Worm (Caenorhabditis elegans) whole organism, late embryonic: Measurements from ENCODE around the gene T02B11.8.
A peak's percentile ranks its signal among the peaks of the same experiment; 100 is the strongest.

ENCODE experiments used
- C08G9.2 ChIP-seq: sonication (generic microtip); optimal IDR thresholded peaks from 2 replicates; lab custom pipeline; 2016; ENCODE audit warnings: mild to moderate bottlenecking, missing genetic modification characterization, moderate library complexity, missing compliant biosample characterization
- K02D7.2 ChIP-seq: sonication (generic microtip); optimal IDR thresholded peaks from 2 replicates; lab custom pipeline; 2017; ENCODE audit warnings: mild to moderate bottlenecking, missing genetic modification characterization, missing compliant biosample characterization
- K09A11.1 ChIP-seq: sonication (generic microtip); optimal IDR thresholded peaks from 2 replicates; lab custom pipeline; 2017; ENCODE audit warnings: antibody characterized with exemption, mild to moderate bottlenecking, missing genetic modification characterization, missing compliant biosample characterization; ENCODE audit not compliant: insufficient read depth
- Y22D7AL.16 ChIP-seq: sonication (generic microtip); optimal IDR thresholded peaks from 2 replicates; lab custom pipeline; 2016; ENCODE audit warnings: missing genetic modification characterization, missing compliant biosample characterization
- ceh-14 ChIP-seq: sonication (generic microtip); optimal IDR thresholded peaks from 2 replicates; lab custom pipeline; 2016; ENCODE audit warnings: missing genotype, missing genetic modification characterization, missing compliant biosample characterization
- ceh-2 ChIP-seq: sonication (generic microtip); optimal IDR thresholded peaks from 2 replicates; lab custom pipeline; 2016; ENCODE audit warnings: missing genotype, missing genetic modification characterization, missing compliant biosample characterization
- ceh-24 ChIP-seq: sonication (generic microtip); optimal IDR thresholded peaks from 2 replicates; lab custom pipeline; 2016; ENCODE audit warnings: mild to moderate bottlenecking, missing genetic modification characterization, missing compliant biosample characterization
- ceh-31 ChIP-seq: sonication (generic microtip); optimal IDR thresholded peaks from 2 replicates; lab custom pipeline; 2016; ENCODE audit warnings: missing genetic modification characterization, missing compliant biosample characterization
- ceh-34 ChIP-seq: sonication (generic microtip); optimal IDR thresholded peaks from 2 replicates; lab custom pipeline; 2016; ENCODE audit warnings: mild to moderate bottlenecking, missing genetic modification characterization, missing compliant biosample characterization
- ceh-45 ChIP-seq: fragments of 200-800 bp; sonication (Bioruptor generic); IDR thresholded peaks from 2 replicates; pipeline ENCODE4 v1.3.6; 2022; ENCODE audit warnings: missing genetic modification reagents, missing genetic modification characterization, missing compliant biosample characterization
- ceh-48 ChIP-seq: sonication (generic microtip); optimal IDR thresholded peaks from 2 replicates; lab custom pipeline; 2016; ENCODE audit warnings: missing genetic modification characterization, inconsistent platforms, missing compliant biosample characterization
- ceh-9 ChIP-seq: sonication (generic microtip); optimal IDR thresholded peaks from 2 replicates; lab custom pipeline; 2016; ENCODE audit warnings: mild to moderate bottlenecking, missing genetic modification characterization, inconsistent platforms, missing compliant biosample characterization
- dmd-4 ChIP-seq: sonication (generic microtip); optimal IDR thresholded peaks from 2 replicates; lab custom pipeline; 2016; ENCODE audit warnings: borderline replicate concordance, missing genetic modification characterization, missing compliant biosample characterization
- elt-2 ChIP-seq: sonication (generic microtip); optimal IDR thresholded peaks from 2 replicates; lab custom pipeline; 2016; ENCODE audit warnings: missing genetic modification reagents, missing genetic modification characterization, missing compliant biosample characterization
- elt-4 ChIP-seq: sonication (generic microtip); optimal IDR thresholded peaks from 2 replicates; lab custom pipeline; 2016; ENCODE audit warnings: missing genetic modification characterization, missing compliant biosample characterization
- ets-4 ChIP-seq: sonication (generic microtip); optimal IDR thresholded peaks from 2 replicates; lab custom pipeline; 2016; ENCODE audit warnings: missing genetic modification characterization, missing compliant biosample characterization
- fax-1 ChIP-seq: sonication (generic microtip); optimal IDR thresholded peaks from 2 replicates; lab custom pipeline; 2016; ENCODE audit warnings: missing genotype, missing genetic modification characterization, missing compliant biosample characterization
- fkh-10 ChIP-seq: fragments of 150-350 bp; optimal IDR thresholded peaks from 2 replicates; lab custom pipeline; 2014; ENCODE audit warnings: missing biosample characterization, missing genetic modification reagents, missing genetic modification characterization
- fkh-6 ChIP-seq: sonication (generic microtip); optimal IDR thresholded peaks from 2 replicates; lab custom pipeline; 2016; ENCODE audit warnings: missing genetic modification characterization, missing compliant biosample characterization
- gmeb-2 ChIP-seq: sonication (generic microtip); optimal IDR thresholded peaks from 2 replicates; lab custom pipeline; 2016; ENCODE audit warnings: missing genetic modification characterization, inconsistent platforms, missing compliant biosample characterization
- hlh-15 ChIP-seq: sonication (generic microtip); optimal IDR thresholded peaks from 2 replicates; lab custom pipeline; 2016; ENCODE audit warnings: missing genetic modification characterization, missing compliant biosample characterization
- hlh-30 ChIP-seq: sonication (generic microtip); optimal IDR thresholded peaks from 2 replicates; lab custom pipeline; 2017; ENCODE audit warnings: antibody characterized with exemption, missing genetic modification characterization, missing compliant biosample characterization; ENCODE audit not compliant: insufficient read depth
- hlh-6 ChIP-seq: sonication (generic microtip); optimal IDR thresholded peaks from 2 replicates; lab custom pipeline; 2016; ENCODE audit warnings: missing genotype, missing genetic modification characterization, missing compliant biosample characterization
- hlh-8 ChIP-seq: sonication (generic microtip); optimal IDR thresholded peaks from 2 replicates; lab custom pipeline; 2016; ENCODE audit warnings: missing genotype, missing genetic modification characterization, missing compliant biosample characterization
- lim-6 ChIP-seq: sonication (generic microtip); optimal IDR thresholded peaks from 2 replicates; lab custom pipeline; 2016; ENCODE audit warnings: missing genetic modification characterization, missing compliant biosample characterization
- nfya-1 ChIP-seq: sonication (generic microtip); optimal IDR thresholded peaks from 2 replicates; lab custom pipeline; 2017; ENCODE audit warnings: missing genetic modification characterization, mild to moderate bottlenecking, missing compliant biosample characterization, antibody characterized with exemption, moderate library complexity
- nhr-232 ChIP-seq: sonication (generic microtip); optimal IDR thresholded peaks from 2 replicates; lab custom pipeline; 2016; ENCODE audit warnings: missing genetic modification characterization, missing compliant biosample characterization
- odd-2 ChIP-seq: sonication (generic microtip); optimal IDR thresholded peaks from 2 replicates; lab custom pipeline; 2017; ENCODE audit warnings: antibody characterized with exemption, mild to moderate bottlenecking, missing genetic modification characterization, missing compliant biosample characterization
- pag-3 ChIP-seq: sonication (generic microtip); optimal IDR thresholded peaks from 2 replicates; lab custom pipeline; 2016; ENCODE audit warnings: missing compliant biosample characterization, missing genetic modification characterization, borderline replicate concordance
- pat-9 ChIP-seq: fragments of 200-800 bp; sonication (Bioruptor generic); optimal IDR thresholded peaks from 2 replicates; lab custom pipeline; 2018; ENCODE audit warnings: mild to moderate bottlenecking, missing genetic modification characterization, moderate library complexity, missing compliant biosample characterization
- pax-1 ChIP-seq: fragments of 150-350 bp; optimal IDR thresholded peaks from 2 replicates; lab custom pipeline; 2014; ENCODE audit warnings: missing biosample characterization, missing genetic modification characterization
- pqm-1 ChIP-seq: sonication (generic microtip); optimal IDR thresholded peaks from 2 replicates; lab custom pipeline; 2016; ENCODE audit warnings: missing genetic modification characterization, missing compliant biosample characterization
- ref-2 ChIP-seq: sonication (generic microtip); optimal IDR thresholded peaks from 2 replicates; lab custom pipeline; 2016; ENCODE audit warnings: missing genetic modification characterization, missing compliant biosample characterization
- sdc-2 ChIP-seq: sonication (generic microtip); optimal IDR thresholded peaks from 2 replicates; lab custom pipeline; 2016; ENCODE audit warnings: missing genotype, missing genetic modification characterization, missing compliant biosample characterization
- sox-2 ChIP-seq: fragments of 200-800 bp; sonication (Bioruptor generic); IDR thresholded peaks from 2 replicates; pipeline ENCODE4 v1.3.6; 2022; ENCODE audit warnings: missing genetic modification reagents, missing genetic modification characterization, missing compliant biosample characterization
- sox-4 ChIP-seq: sonication (generic microtip); optimal IDR thresholded peaks from 2 replicates; lab custom pipeline; 2017; ENCODE audit warnings: mild to moderate bottlenecking, missing genetic modification characterization, inconsistent platforms, missing compliant biosample characterization
- ttx-3 ChIP-seq: sonication (generic microtip); optimal IDR thresholded peaks from 2 replicates; lab custom pipeline; 2016; ENCODE audit warnings: missing genetic modification reagents, missing genetic modification characterization, missing compliant biosample characterization
- unc-3 ChIP-seq, 2 experiments: fragments of 200-800 bp in 1 of 2; sonication (Bioruptor generic) in 1 of 2; sonication (generic microtip) in 1 of 2; conservative IDR thresholded peaks in 1 of 2; optimal IDR thresholded peaks in 1 of 2; 2 replicates each; pipeline versions ENCODE4 v1.3.6 to Lab custom; 2016 to 2022; ENCODE audit warnings: missing compliant biosample characterization in 2 of 2, missing genetic modification characterization in 2 of 2, missing genetic modification reagents in 1 of 2
- unc-86 ChIP-seq: sonication (generic microtip); optimal IDR thresholded peaks from 2 replicates; lab custom pipeline; 2016; ENCODE audit warnings: missing genetic modification characterization, missing compliant biosample characterization
- zip-5 ChIP-seq: sonication (generic microtip); optimal IDR thresholded peaks from 2 replicates; lab custom pipeline; 2016; ENCODE audit warnings: missing genetic modification characterization, missing compliant biosample characterization

The T02B11.8 gene

ce11 chrV:878567-878966 is at the start of gene T02B11.8:
T02B11.8 (minus strand) TSS chrV:878667.
- no peak for TF ChIP-seq hlh-15 (tag; lab: Kevin White, UChicago)
- TF ChIP-seq ceh-14 (tag; lab: Kevin White, UChicago): no peak
- no peak for TF ChIP-seq nhr-232 (tag; lab: Kevin White, UChicago)
- TF ChIP-seq ceh-2 (tag; lab: Kevin White, UChicago): no peak
- no peak for TF ChIP-seq nfya-1 (tag; lab: Kevin White, UChicago)
- no peak for TF ChIP-seq Y22D7AL.16 (tag; lab: Kevin White, UChicago)
- TF ChIP-seq zip-5: no peak
- no peak for TF ChIP-seq sdc-2
- TF ChIP-seq fkh-6 (tag; lab: Kevin White, UChicago): no peak

DNA sequence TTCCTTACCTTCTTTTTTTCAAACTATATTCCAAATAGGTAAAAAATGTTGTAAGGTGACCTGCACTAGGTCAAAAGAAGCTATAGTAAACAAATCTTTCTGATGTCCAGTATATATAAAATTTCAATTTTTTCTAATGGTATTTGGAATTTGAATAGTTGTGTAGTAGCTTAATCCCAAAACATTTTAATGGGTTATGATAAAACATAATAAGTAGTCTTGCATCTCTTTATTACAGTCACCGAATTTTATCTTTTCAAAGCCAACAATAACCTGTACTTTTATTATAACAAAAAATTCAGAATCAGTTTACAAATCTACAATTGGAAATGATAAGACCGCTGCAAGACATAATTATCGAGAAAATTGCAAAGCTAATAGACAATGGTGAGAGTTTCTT is 39.0 kb upstream of the T02B11.8 start, which contains the start of gene H24K24.2:
Gene H24K24.2 (plus strand): TSS at position 301 of the 400 bp plus-strand sequence.
- TF ChIP-seq pax-1 (tag; lab: Kevin White, UChicago) (no peak), ttx-3 (tag; lab: Kevin White, UChicago) (no peak), sox-4 (tag; lab: Kevin White, UChicago) (no peak), pqm-1 (no peak), K02D7.2 (tag; lab: Kevin White, UChicago) (no peak), odd-2 (tag; lab: Kevin White, UChicago) (no peak), fkh-6 (tag; lab: Kevin White, UChicago) (no peak), ceh-48 (tag; lab: Kevin White, UChicago) (no peak), dmd-4 (no peak), elt-4 (tag; lab: Kevin White, UChicago) (no peak), ceh-31 (tag; lab: Kevin White, UChicago) (no peak), ceh-24 (tag; lab: Kevin White, UChicago) (no peak), ceh-9 (tag; lab: Kevin White, UChicago) (no peak), ceh-14 (tag; lab: Kevin White, UChicago) (no peak)

- TF ChIP-seq gmeb-2 (tag; lab: Kevin White, UChicago) (no peak), hlh-6 (tag; lab: Kevin White, UChicago) (no peak), sox-2 (GFP tag; lab: Robert Waterston, UW) (no peak), ceh-48 (tag; lab: Kevin White, UChicago) (no peak), Y22D7AL.16 (tag; lab: Kevin White, UChicago) (no peak), dmd-4 (no peak), lim-6 (tag; lab: Kevin White, UChicago) (no peak), sdc-2 (no peak), zip-5 (no peak), ceh-34 (tag; lab: Kevin White, UChicago) (no peak), K09A11.1 (tag; lab: Kevin White, UChicago) (no peak)
Measured at ce11 chrV:915716-916115, 37.2 kb upstream of the T02B11.8 start.

ce11 chrV:911474-911873 is 33.0 kb upstream of the T02B11.8 start, which contains the start of gene adh-5:
adh-5 (plus strand) TSS chrV:911774.
- TF ChIP-seq unc-86 (tag; lab: Kevin White, UChicago) (no peak), hlh-8 (tag; lab: Kevin White, UChicago) (no peak), hlh-6 (tag; lab: Kevin White, UChicago) (no peak)
- TF ChIP-seq, all 69 proteins: peak for 0

- no peak for TF ChIP-seq unc-3 (GFP tag; conservative IDR thresholded peaks at IDR 0.05; lab: Robert Waterston, UW)
- no peak for TF ChIP-seq unc-3 (tag; optimal IDR thresholded peaks at IDR 0.05; lab: Kevin White, UChicago)
- peak; percentile 94 for TF ChIP-seq elt-2
- TF ChIP-seq, all 69 proteins: peak for 1
Measured at ce11 chrV:910588-910987, 32.1 kb upstream of the T02B11.8 start.

DNA sequence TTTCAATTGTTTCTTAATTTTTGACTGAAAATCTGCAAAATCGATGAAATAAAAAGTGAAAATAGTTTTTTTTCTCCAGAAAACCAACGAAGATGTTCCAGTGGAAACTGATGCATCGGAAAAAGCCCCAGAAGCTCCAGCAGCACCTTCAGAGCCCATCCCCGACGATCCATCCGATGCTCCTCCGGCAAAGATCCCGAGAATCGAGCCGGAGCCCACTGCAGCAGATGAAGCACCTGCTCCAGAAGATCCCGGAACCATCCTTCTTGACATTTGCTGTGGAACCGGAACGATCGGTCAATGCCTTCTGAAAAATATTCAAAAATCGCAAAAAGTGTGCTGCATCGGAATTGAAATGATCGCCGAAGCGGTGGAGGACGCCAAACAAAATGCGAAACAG is 30.2 kb upstream of the T02B11.8 start:
- no peak for TF ChIP-seq fkh-10
- no peak for TF ChIP-seq hlh-6 (tag; lab: Kevin White, UChicago)
- TF ChIP-seq ref-2: no peak
- TF ChIP-seq ets-4 (tag; lab: Kevin White, UChicago): no peak
- TF ChIP-seq pag-3 (tag; lab: Kevin White, UChicago): no peak
- no peak for TF ChIP-seq pat-9 (tag; lab: Kevin White, UChicago)
- no peak for TF ChIP-seq hlh-30
- TF ChIP-seq ceh-45 (GFP tag; lab: Robert Waterston, UW): no peak
- no peak for TF ChIP-seq fax-1 (tag; lab: Kevin White, UChicago)
- no peak for TF ChIP-seq fkh-6 (tag; lab: Kevin White, UChicago)
- no peak for TF ChIP-seq C08G9.2 (tag; lab: Kevin White, UChicago)
